Worm (Caenorhabditis elegans): ENCODE measurements around the gene srbc-83.

The srbc-83 gene

DNA sequence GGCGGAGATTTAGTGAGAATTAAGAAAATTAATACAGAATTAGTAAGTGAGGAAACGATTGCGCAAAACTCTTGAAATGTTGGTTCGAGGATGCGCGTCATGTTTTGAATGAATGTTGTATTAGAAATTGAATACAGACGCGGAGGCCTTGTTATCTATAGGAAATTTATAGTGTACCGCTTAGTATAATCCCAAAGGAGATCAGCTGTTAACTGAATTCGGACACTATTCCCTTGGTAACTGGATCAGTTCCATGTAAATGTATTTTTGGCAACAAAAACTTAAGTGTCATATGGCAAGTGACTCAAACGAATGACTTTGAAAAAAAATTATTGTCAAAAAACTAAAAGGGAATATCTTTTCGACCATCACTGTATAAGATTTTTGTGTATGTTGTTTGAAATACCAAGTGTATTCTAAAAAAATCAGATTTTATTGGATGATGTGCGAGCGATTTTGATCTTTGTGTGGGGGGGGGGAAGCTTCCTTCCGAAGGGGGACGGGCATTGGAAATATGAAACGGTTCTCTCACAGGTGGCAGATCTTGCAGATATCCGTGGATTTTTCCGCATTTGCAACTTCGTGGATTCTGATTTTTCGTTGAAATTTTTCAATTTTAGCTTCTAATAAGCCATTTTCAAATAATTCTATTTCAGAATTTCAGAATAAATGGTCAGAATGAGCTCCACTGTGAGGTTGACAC, 49.4 kb downstream of the srbc-83 start, which contains the start of the genes W08G11.5 and W08G11.1:
Gene W08G11.5 (minus strand): TSS at position 101 of the 703 bp plus-strand sequence.
Gene W08G11.1 (plus strand): TSS at position 653 of the 703 bp plus-strand sequence.
- TF ChIP-seq hmg-4 (GFP tag; optimal IDR thresholded peaks at IDR 0.05), result no peak
- no peak for TF ChIP-seq F13C5.2 (tag; optimal IDR thresholded peaks at IDR 0.05)
- TF ChIP-seq tra-4 (tag; optimal IDR thresholded peaks at IDR 0.05), result no peak
- no peak for TF ChIP-seq ets-7 (tag; optimal IDR thresholded peaks at IDR 0.05)
- no peak for TF ChIP-seq flt-1 (GFP tag; IDR thresholded peaks at IDR 0.05)
- no peak for TF ChIP-seq ama-1 (optimal IDR thresholded peaks at IDR 0.05)
- no peak for TF ChIP-seq hmbx-1 (tag; optimal IDR thresholded peaks at IDR 0.05)
- TF ChIP-seq ceh-13 (GFP tag; optimal IDR thresholded peaks at IDR 0.05), result no peak
- TF ChIP-seq hnd-1 (tag; optimal IDR thresholded peaks at IDR 0.05), result no peak
- no peak for TF ChIP-seq B0310.2 (tag; optimal IDR thresholded peaks at IDR 0.05)
- no peak for TF ChIP-seq pes-1 (GFP tag; IDR thresholded peaks at IDR 0.05)
- no peak for TF ChIP-seq sea-1 (GFP tag; conservative IDR thresholded peaks at IDR 0.05)
- no peak for TF ChIP-seq tbx-37 (GFP tag; conservative IDR thresholded peaks at IDR 0.05)
- TF ChIP-seq aly-1 (tag; optimal IDR thresholded peaks at IDR 0.05), result no peak
